Fruit fly (Drosophila melanogaster): ENCODE data around the gene Jon65Ai.

Gene Jon65Ai

DNA sequence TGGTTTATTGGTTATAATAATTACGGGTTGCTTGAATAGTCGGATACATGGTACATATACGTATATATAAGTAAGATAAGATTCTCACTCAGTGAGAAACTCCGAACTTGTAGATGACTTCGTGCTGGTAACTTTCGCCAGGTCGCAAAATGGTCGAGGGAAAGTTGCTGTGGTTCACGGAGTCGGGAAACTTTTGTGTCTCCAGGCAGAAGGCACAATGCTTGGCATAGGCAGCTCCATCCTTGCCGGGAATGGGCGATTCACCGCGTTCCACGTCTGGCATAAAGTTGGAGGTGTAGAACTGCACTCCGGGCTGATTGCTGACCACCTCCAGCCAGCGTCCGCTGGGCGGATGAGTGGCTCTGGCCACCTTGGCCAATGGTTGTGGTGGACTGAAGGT is 39.0 kb upstream of the Jon65Ai start, which contains the start of gene CG10469:
Gene CG10469 (minus strand): TSS at position 101 of the 400 bp plus-strand sequence.
- TF ChIP-seq CG16813 (GFP tag; IDR thresholded peaks at IDR 0.05; ENCODE audit: partially characterized antibody) (0 out of 3 replicates have a peak, but pooled peaks have one; percentile 16), gem (tag; optimal IDR thresholded peaks at IDR 0.05) (no peak)

DNA sequence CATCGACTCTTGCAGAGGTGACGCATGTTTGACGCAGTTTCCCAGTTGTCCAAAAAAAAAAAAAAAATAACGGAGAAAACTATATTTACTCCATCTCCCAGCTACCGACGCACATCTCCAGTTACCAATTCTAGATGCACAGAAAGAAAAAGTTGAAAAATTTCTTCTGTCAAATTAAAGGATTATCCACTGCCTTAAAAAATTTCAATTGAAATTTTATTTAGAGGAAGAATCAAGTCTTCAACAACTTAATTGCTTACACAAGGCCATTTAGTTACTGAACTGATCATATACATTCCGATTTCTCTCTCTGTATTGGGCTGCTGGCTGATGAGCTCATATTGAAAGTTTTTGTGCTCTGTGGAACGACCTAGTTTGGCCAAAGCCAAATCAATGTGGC is 31.7 kb upstream of the Jon65Ai start:
- TF ChIP-seq CG32532 (GFP tag; IDR thresholded peaks at IDR 0.05) (no peak), CG1603 (tag; optimal IDR thresholded peaks at IDR 0.05) (peak; percentile 46), CG13775 (GFP tag; optimal IDR thresholded peaks at IDR 0.05) (no peak), lmd (GFP tag; IDR thresholded peaks at IDR 0.05) (no peak), croc (GFP tag; conservative IDR thresholded peaks at IDR 0.05) (peak; percentile 44; the same call in 1 of the 3 replicates), Sry-β (GFP tag; optimal IDR thresholded peaks at IDR 0.05) (no peak), CG13624 (GFP tag; optimal IDR thresholded peaks at IDR 0.05) (peak; percentile 38), Scr (GFP tag; IDR thresholded peaks at IDR 0.05; ENCODE audit: partially characterized antibody) (no peak), CG7839 (tag; optimal IDR thresholded peaks at IDR 0.05) (peak; percentile 40), lilli (GFP tag; optimal IDR thresholded peaks at IDR 0.05) (peak; percentile 40), da (GFP tag; optimal IDR thresholded peaks at IDR 0.05) (no peak), CG14050 (GFP tag; IDR thresholded peaks at IDR 0.05) (peak; percentile 11; the same call in 1 of the 3 replicates), Fer3 (tag; optimal IDR thresholded peaks at IDR 0.05) (no peak), CG3847 (GFP tag; IDR thresholded peaks at IDR 0.05) (peak; percentile 58), CG18011 (GFP tag; optimal IDR thresholded peaks at IDR 0.05) (no peak), Opbp (GFP tag; IDR thresholded peaks at IDR 0.05; ENCODE audit: partially characterized antibody) (no peak), z (GFP tag; IDR thresholded peaks at IDR 0.05) (no peak), CG6175 (GFP tag; IDR thresholded peaks at IDR 0.05) (no peak), CG13287 (GFP tag; IDR thresholded peaks at IDR 0.05; ENCODE audit: partially characterized antibody) (no peak), CG9609 (GFP tag; optimal IDR thresholded peaks at IDR 0.05) (peak; percentile 10), sr (GFP tag; IDR thresholded peaks at IDR 0.05) (no peak), Side (GFP tag; optimal IDR thresholded peaks at IDR 0.05) (no peak), Bgb (GFP tag; IDR thresholded peaks at IDR 0.05; ENCODE audit: partially characterized antibody) (no peak), Oli (tag; optimal IDR thresholded peaks at IDR 0.05) (peak; percentile 17), PHDP (tag; optimal IDR thresholded peaks at IDR 0.05) (peak; percentile 35), Hr51 (GFP tag; optimal IDR thresholded peaks at IDR 0.05) (peak in 1 of 2 experiments; percentile 34), esg (GFP tag; conservative IDR thresholded peaks at IDR 0.05) (0 out of 2 replicates have a peak, but pooled peaks have one; percentile 15), CG4617 (GFP tag; optimal IDR thresholded peaks at IDR 0.05; ENCODE audit: borderline replicate concordance) (no peak), NfI (GFP tag; optimal IDR thresholded peaks at IDR 0.05) (peak; percentile 39), dpn (GFP tag; optimal IDR thresholded peaks at IDR 0.05) (peak; percentile 27 to 48), Camta (GFP tag; optimal IDR thresholded peaks at IDR 0.05) (peak; percentile 51), HmgZ (tag; optimal IDR thresholded peaks at IDR 0.05) (peak; percentile 20), CG13424 (tag; optimal IDR thresholded peaks at IDR 0.05) (peak; percentile 46), chm (GFP tag; IDR thresholded peaks at IDR 0.05) (no peak), CG6765 (GFP tag; optimal IDR thresholded peaks at IDR 0.05) (no peak), CG10366 (GFP tag; IDR thresholded peaks at IDR 0.05) (0 out of 2 replicates have a peak, but pooled peaks have one; percentile 8), CG33557 (GFP tag; optimal IDR thresholded peaks at IDR 0.05) (no peak), CG14014 (GFP tag; IDR thresholded peaks at IDR 0.05) (no peak), Chrac-16 (GFP tag; optimal IDR thresholded peaks at IDR 0.05) (peak; percentile 23), Hmr (GFP tag; optimal IDR thresholded peaks at IDR 0.05) (peak; percentile 38), CG2120 (GFP tag; optimal IDR thresholded peaks at IDR 0.05) (peak; percentile 62), NK7.1 (GFP tag; optimal IDR thresholded peaks at IDR 0.05) (no peak), CG15269 (tag; optimal IDR thresholded peaks at IDR 0.05) (peak; percentile 41), Poxn (GFP tag; IDR thresholded peaks at IDR 0.05) (no peak), row (GFP tag; IDR thresholded peaks at IDR 0.05) (peak; percentile 57), abd-A (tag; optimal IDR thresholded peaks at IDR 0.05) (no peak)
